Fruit fly (Drosophila melanogaster) Kc167 (cell line): ENCODE measurements around the gene fz2.

Source experiments
- Myc ChIP-seq: fragments of >200 bp; optimal IDR thresholded peaks from 2 replicates; lab custom pipeline; 2017; ENCODE audit warnings: missing external identifiers
- Sin3A ChIP-seq: fragments of >200 bp; optimal IDR thresholded peaks from 2 replicates; lab custom pipeline; 2018; ENCODE audit warnings: missing external identifiers
- insv ChIP-seq: fragments of >200 bp; optimal IDR thresholded peaks from 3 replicates; lab custom pipeline; 2018; ENCODE audit warnings: missing external identifiers

- TF ChIP-seq insv (lab: Kevin White, UChicago) (no peak), Myc (lab: Kevin White, UChicago) (no peak), Sin3A (lab: Kevin White, UChicago) (no peak)
Observed at dm6 chr3L:19177929-19178328, 57.2 kb downstream of the fz2 start.
